Worm (Caenorhabditis elegans) whole organism, midembryonic: ENCODE measurements around the gene gst-16.

Source experiments
- T22C8.4 ChIP-seq: fragments of 200-800 bp; sonication (Bioruptor generic); IDR thresholded peaks from 2 replicates; pipeline ENCODE4 v1.3.6; 2022; ENCODE audit warnings: missing genetic modification characterization, missing compliant biosample characterization
- cog-1 ChIP-seq: sonication (generic microtip); optimal IDR thresholded peaks from 2 replicates; lab custom pipeline; 2016; ENCODE audit warnings: missing genetic modification characterization, missing compliant biosample characterization
- flt-1 ChIP-seq: fragments of 200-800 bp; sonication (Bioruptor generic); IDR thresholded peaks from 2 replicates; pipeline ENCODE4 v1.3.6; 2022; ENCODE audit warnings: missing genetic modification characterization, missing compliant biosample characterization
- klf-2 ChIP-seq: fragments of 200-800 bp; sonication (Bioruptor generic); conservative IDR thresholded peaks from 2 replicates; pipeline ENCODE4 v1.3.6; 2022; ENCODE audit warnings: missing genetic modification reagents, missing genetic modification characterization, missing compliant biosample characterization
- med-1 ChIP-seq: sonication (generic microtip); optimal IDR thresholded peaks from 2 replicates; lab custom pipeline; 2017; ENCODE audit warnings: missing genetic modification characterization, mild to moderate bottlenecking, missing compliant biosample characterization, antibody characterized with exemption, missing genetic modification reagents; ENCODE audit not compliant: insufficient read depth
- ref-1 ChIP-seq: fragments of 200-800 bp; sonication (Bioruptor generic); conservative IDR thresholded peaks from 2 replicates; pipeline ENCODE4 v1.3.6; 2022; ENCODE audit warnings: missing genetic modification reagents, missing genetic modification characterization, missing compliant biosample characterization
- tab-1 ChIP-seq: fragments of 200-800 bp; sonication (Bioruptor generic); IDR thresholded peaks from 2 replicates; pipeline ENCODE4 v1.3.6; 2022; ENCODE audit warnings: missing genetic modification characterization, missing compliant biosample characterization
- ztf-23 ChIP-seq: fragments of 200-800 bp; sonication (Bioruptor generic); IDR thresholded peaks from 2 replicates; pipeline ENCODE4 v1.3.6; 2022; ENCODE audit warnings: missing genetic modification reagents, missing genetic modification characterization, missing compliant biosample characterization
- ztf-29 ChIP-seq: fragments of 200-800 bp; sonication (Bioruptor generic); IDR thresholded peaks from 2 replicates; pipeline ENCODE4 v1.3.6; 2022; ENCODE audit warnings: missing genetic modification reagents, missing genetic modification characterization, missing compliant biosample characterization

gst-16 gene

ce11 chrII:13590461-13590860 lies 33.8 kb downstream of the gst-16 start, which contains the start of gene clec-145:
clec-145 (minus strand) TSS chrII:13590561.
- TF ChIP-seq T22C8.4 (GFP tag; lab: Robert Waterston, UW), result no peak

- TF ChIP-seq klf-2 (no peak), tab-1 (no peak), ref-1 (no peak), ztf-23 (GFP tag; lab: Robert Waterston, UW) (no peak), cog-1 (tag; lab: Kevin White, UChicago) (no peak), flt-1 (GFP tag; lab: Robert Waterston, UW) (no peak), med-1 (GFP tag; lab: Kevin White, UChicago) (no peak), ztf-29 (GFP tag; lab: Robert Waterston, UW) (no peak), T22C8.4 (GFP tag; lab: Robert Waterston, UW) (no peak)
Observed at ce11 chrII:13585655-13586170, 38.5 kb downstream of the gst-16 start, which contains the start of gene Y48E1B.8. Y48E1B.8 (plus strand) TSS chrII:13585705.

- TF ChIP-seq cog-1 (tag; lab: Kevin White, UChicago) (peak; percentile 33), ztf-23 (GFP tag; lab: Robert Waterston, UW) (no peak), tab-1 (no peak), T22C8.4 (GFP tag; lab: Robert Waterston, UW) (peak; percentile 24; the same call in 1 of the 2 replicates)
Observed at ce11 chrII:13575018-13575948, 49.0 kb downstream of the gst-16 start, which contains the start of the genes mrpl-37 and lin-38. mrpl-37 (minus strand) TSS chrII:13575068. lin-38 (plus strand) TSS chrII:13575925.

DNA sequence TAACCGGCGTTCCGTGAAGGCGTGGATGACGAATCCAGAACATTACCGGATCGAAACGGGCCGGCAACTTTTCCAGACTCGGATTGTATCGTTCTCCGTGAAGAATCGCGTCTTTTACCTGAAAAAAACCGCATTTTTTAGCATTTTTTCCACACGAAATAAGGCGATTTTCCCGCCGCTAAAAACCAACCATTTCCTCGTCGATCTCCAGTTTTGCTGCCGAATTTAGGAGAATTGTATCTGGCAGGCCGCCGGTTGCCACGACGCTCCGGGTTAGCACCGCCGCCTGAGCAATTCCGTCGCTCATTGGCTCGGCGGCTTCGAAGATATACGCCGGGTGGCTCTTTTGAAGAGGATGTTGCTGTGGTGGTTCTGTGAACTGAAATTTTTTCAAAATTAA lies 49.8 kb downstream of the gst-16 start:
- no peak for TF ChIP-seq ref-1
